Worm (Caenorhabditis elegans) whole organism, mixed stage, embryonic: ENCODE results near the gene atf-8.

ENCODE experiments used
- ceh-43 ChIP-seq: fragments of 200-800 bp; sonication (Bioruptor generic); optimal IDR thresholded peaks from 2 replicates; lab custom pipeline; 2018; ENCODE audit warnings: mild to moderate bottlenecking, missing genetic modification characterization, moderate library complexity, missing compliant biosample characterization
- elt-3 ChIP-seq: fragments of 150-350 bp; optimal IDR thresholded peaks from 2 replicates; lab custom pipeline; 2014; ENCODE audit warnings: missing biosample characterization, missing genetic modification characterization
- lin-13 ChIP-seq: fragments of 150-350 bp; optimal IDR thresholded peaks from 2 replicates; lab custom pipeline; 2014; ENCODE audit warnings: missing biosample characterization, missing genetic modification characterization
- snpc-4 ChIP-seq: fragments of 150-350 bp; optimal IDR thresholded peaks from 2 replicates; lab custom pipeline; 2014; ENCODE audit warnings: missing biosample characterization, missing genetic modification characterization
- sptf-1 ChIP-seq: sonication (generic microtip); optimal IDR thresholded peaks from 2 replicates; lab custom pipeline; 2017; ENCODE audit warnings: mild to moderate bottlenecking, missing genetic modification characterization, moderate library complexity, missing compliant biosample characterization
- unc-62 ChIP-seq: fragments of 150-350 bp; optimal IDR thresholded peaks from 2 replicates; lab custom pipeline; 2014; ENCODE audit warnings: missing biosample characterization, missing genetic modification reagents, missing genetic modification characterization
- ztf-11 ChIP-seq: fragments of 150-350 bp; optimal IDR thresholded peaks from 2 replicates; lab custom pipeline; 2014; ENCODE audit warnings: missing biosample characterization, missing genetic modification characterization

DNA sequence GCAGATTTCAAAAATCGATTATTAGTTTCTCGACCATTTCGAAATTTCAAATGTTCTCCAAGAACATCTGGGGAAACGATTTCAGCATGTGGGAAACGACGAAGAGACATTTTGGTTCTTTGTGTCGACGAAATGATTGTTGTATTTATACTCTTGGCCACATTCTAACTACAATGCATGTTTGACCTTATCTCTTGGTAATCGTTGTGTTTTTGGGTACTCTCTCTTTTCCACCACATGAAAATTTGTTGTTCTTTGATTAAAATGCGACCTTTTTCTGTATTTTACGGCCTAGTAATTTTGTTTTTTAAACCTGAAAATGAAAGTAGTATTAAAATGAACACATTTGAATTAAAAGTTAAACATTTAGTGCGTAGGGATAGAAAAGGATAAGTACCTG lies 7.4 kb downstream of the atf-8 start, which contains the start of gene F17A9.5:
- TF ChIP-seq snpc-4 (no peak), lin-13 (tag; lab: Kevin White, UChicago) (no peak), ceh-43 (GFP tag; lab: Kevin White, UChicago) (no peak), unc-62 (GFP tag; lab: Kevin White, UChicago) (no peak), ztf-11 (tag; lab: Kevin White, UChicago) (no peak), elt-3 (no peak), sptf-1 (tag; lab: Kevin White, UChicago) (no peak)
